Fruit fly (Drosophila melanogaster) whole organism, pupa: ENCODE measurements around the gene CG31016.

ENCODE experiments used
- CG10348 ChIP-seq: fragments of 200-800 bp; sonication (Bioruptor generic); IDR thresholded peaks from 2 replicates; pipeline ENCODE4 v1.3.6; 2022; ENCODE audit warnings: missing biosample characterization, missing genetic modification characterization
- CG12605 ChIP-seq: fragments of 200-800 bp; sonication (Bioruptor generic); IDR thresholded peaks from 2 replicates; pipeline ENCODE4 v1.3.6; 2022; ENCODE audit warnings: missing biosample characterization, missing genetic modification characterization
- CG13204 ChIP-seq: fragments of 200-800 bp; sonication (Bioruptor generic); optimal IDR thresholded peaks from 2 replicates; lab custom pipeline; 2018; ENCODE audit warnings: missing biosample characterization, mild to moderate bottlenecking, missing genetic modification characterization, moderate library complexity
- CG14655 ChIP-seq: fragments of 200-800 bp; sonication (Bioruptor generic); optimal IDR thresholded peaks from 3 replicates; lab custom pipeline; 2017; ENCODE audit warnings: mild to moderate bottlenecking, missing biosample characterization, missing genetic modification reagents, missing genetic modification characterization
- CG15710 ChIP-seq: fragments of 200-800 bp; sonication (Bioruptor generic); optimal IDR thresholded peaks from 2 replicates; lab custom pipeline; 2018; ENCODE audit warnings: missing biosample characterization, mild to moderate bottlenecking, missing genetic modification characterization, moderate library complexity
- CG17806 ChIP-seq: fragments of 200-800 bp; sonication (Bioruptor generic); optimal IDR thresholded peaks from 2 replicates; lab custom pipeline; 2018; ENCODE audit warnings: missing biosample characterization, mild to moderate bottlenecking, missing genetic modification characterization, moderate library complexity
- CG32121 ChIP-seq: fragments of 200-800 bp; sonication (Bioruptor generic); IDR thresholded peaks from 2 replicates; pipeline ENCODE4 v1.3.6; 2022; ENCODE audit warnings: missing biosample characterization, missing genetic modification characterization
- CG34367 ChIP-seq: fragments of 200-800 bp; sonication (Bioruptor generic); optimal IDR thresholded peaks from 2 replicates; lab custom pipeline; 2018; ENCODE audit warnings: missing biosample characterization, mild to moderate bottlenecking, missing genetic modification characterization
- CG4496 ChIP-seq: fragments of 200-800 bp; sonication (Bioruptor generic); IDR thresholded peaks from 3 replicates; pipeline ENCODE4 v1.3.6; 2022; ENCODE audit warnings: missing biosample characterization, missing genetic modification characterization
- CG8159 ChIP-seq: fragments of 200-800 bp; sonication (Bioruptor generic); optimal IDR thresholded peaks from 3 replicates; lab custom pipeline; 2018; ENCODE audit warnings: missing biosample characterization, mild to moderate bottlenecking, missing genetic modification characterization, moderate library complexity
- CG8301 ChIP-seq: fragments of 200-800 bp; sonication (Bioruptor generic); optimal IDR thresholded peaks from 2 replicates; lab custom pipeline; 2018; ENCODE audit warnings: missing biosample characterization, mild to moderate bottlenecking, missing genetic modification characterization
- CG9948 ChIP-seq: fragments of 200-800 bp; sonication (Bioruptor generic); optimal IDR thresholded peaks from 2 replicates; lab custom pipeline; 2018; ENCODE audit warnings: missing biosample characterization, mild to moderate bottlenecking, missing genetic modification characterization, moderate library complexity
- D1 ChIP-seq: fragments of 200-800 bp; sonication (Bioruptor generic); optimal IDR thresholded peaks from 2 replicates; lab custom pipeline; 2018; ENCODE audit warnings: missing biosample characterization, mild to moderate bottlenecking, missing genetic modification characterization, moderate library complexity
- EcR ChIP-seq: fragments of 200-800 bp; sonication (Bioruptor generic); optimal IDR thresholded peaks from 3 replicates; lab custom pipeline; 2019; ENCODE audit warnings: missing biosample characterization, missing genetic modification characterization, mild to moderate bottlenecking, moderate library complexity, missing genetic modification reagents
- Ets98B ChIP-seq: fragments of 200-800 bp; sonication (Bioruptor generic); IDR thresholded peaks from 2 replicates; pipeline ENCODE4 v1.3.6; 2022; ENCODE audit warnings: missing biosample characterization, missing genetic modification characterization
- Pif1A ChIP-seq: fragments of 200-800 bp; sonication (Bioruptor generic); optimal IDR thresholded peaks from 3 replicates; lab custom pipeline; 2016; ENCODE audit warnings: missing biosample characterization, missing genetic modification characterization
- Pif1B ChIP-seq: fragments of 200-800 bp; sonication (Bioruptor generic); optimal IDR thresholded peaks from 3 replicates; lab custom pipeline; 2016; ENCODE audit warnings: missing biosample characterization, missing genetic modification characterization
- Snoo ChIP-seq: fragments of 200-800 bp; sonication (Bioruptor generic); optimal IDR thresholded peaks from 3 replicates; lab custom pipeline; 2017; ENCODE audit warnings: missing biosample characterization, mild to moderate bottlenecking, missing genetic modification characterization, inconsistent platforms
- fd96Ca ChIP-seq: fragments of 200-800 bp; sonication (Bioruptor generic); IDR thresholded peaks from 3 replicates; pipeline ENCODE4 v1.3.6; 2022; ENCODE audit warnings: missing biosample characterization, missing genetic modification characterization
- gl ChIP-seq: fragments of 200-800 bp; sonication (Bioruptor generic); optimal IDR thresholded peaks from 2 replicates; lab custom pipeline; 2018; ENCODE audit warnings: missing biosample characterization, mild to moderate bottlenecking, missing genetic modification characterization
- rn ChIP-seq: fragments of 200-800 bp; sonication (Bioruptor generic); IDR thresholded peaks from 2 replicates; pipeline ENCODE4 v1.3.6; 2022; ENCODE audit warnings: missing biosample characterization, missing genetic modification characterization

The CG31016 gene

DNA sequence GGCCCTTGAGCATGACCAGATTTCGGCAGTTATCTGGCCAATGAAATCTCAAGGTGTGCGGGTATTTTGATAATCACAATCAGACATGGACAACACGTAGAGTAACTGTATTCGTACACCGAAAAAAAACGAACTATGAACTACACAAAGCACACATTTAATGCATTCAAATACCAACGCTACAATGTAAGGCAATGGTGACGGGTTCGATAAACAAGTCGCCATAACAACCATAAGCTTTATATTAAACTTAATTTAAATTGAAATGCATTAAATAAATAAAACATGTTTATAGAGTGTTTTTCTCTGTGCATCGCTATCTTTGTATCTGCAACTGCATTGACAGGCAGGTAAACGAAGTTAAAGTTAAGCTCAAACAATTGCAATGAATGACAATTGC is 15.8 kb upstream of the CG31016 start:
- peak; percentile 19 for TF ChIP-seq CG8159 (tag; lab: Kevin White, UChicago)
- TF ChIP-seq Pif1B (GFP tag; lab: Kevin White, UChicago), result peak; percentile 3
- TF ChIP-seq CG14655 (GFP tag; lab: Kevin White, UChicago), result no peak

DNA sequence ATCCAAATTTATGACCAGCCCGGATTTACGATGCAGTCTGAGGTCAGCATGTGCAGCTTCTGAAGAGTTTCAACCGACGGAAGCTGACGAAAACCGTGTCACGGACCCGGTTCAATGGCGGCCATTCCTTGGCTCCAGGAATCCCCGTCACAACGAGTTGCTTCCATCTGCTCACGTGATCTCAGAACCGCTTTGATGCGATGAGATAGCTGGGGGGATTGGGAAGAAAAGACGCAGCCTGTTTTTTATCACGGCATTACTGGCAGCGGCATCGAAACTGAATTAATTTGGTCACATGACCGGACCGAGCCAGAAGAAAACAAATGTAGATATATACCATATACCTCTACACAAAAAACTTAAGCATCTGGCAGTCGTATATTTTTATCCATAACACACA is 15.1 kb upstream of the CG31016 start:
- no peak for TF ChIP-seq Snoo (tag; lab: Kevin White, UChicago)
- TF ChIP-seq gl, result no peak
- TF ChIP-seq CG4496 (GFP tag; lab: Robert Waterston, UW), result no peak
- TF ChIP-seq D1 (tag; lab: Kevin White, UChicago), result no peak
- TF ChIP-seq CG9948, result no peak
- no peak for TF ChIP-seq fd96Ca (GFP tag; lab: Robert Waterston, UW)
- no peak for TF ChIP-seq CG8159 (tag; lab: Kevin White, UChicago)
- no peak for TF ChIP-seq Ets98B
- no peak for TF ChIP-seq Pif1B (GFP tag; lab: Kevin White, UChicago)
- no peak for TF ChIP-seq rn (GFP tag; lab: Robert Waterston, UW)
- TF ChIP-seq CG17806, result no peak
- TF ChIP-seq CG8301 (tag; lab: Kevin White, UChicago), result no peak
- no peak for TF ChIP-seq CG12605 (GFP tag; lab: Robert Waterston, UW)
- TF ChIP-seq CG32121 (GFP tag; lab: Robert Waterston, UW), result no peak
- TF ChIP-seq, all 21 proteins: peak for 0

DNA sequence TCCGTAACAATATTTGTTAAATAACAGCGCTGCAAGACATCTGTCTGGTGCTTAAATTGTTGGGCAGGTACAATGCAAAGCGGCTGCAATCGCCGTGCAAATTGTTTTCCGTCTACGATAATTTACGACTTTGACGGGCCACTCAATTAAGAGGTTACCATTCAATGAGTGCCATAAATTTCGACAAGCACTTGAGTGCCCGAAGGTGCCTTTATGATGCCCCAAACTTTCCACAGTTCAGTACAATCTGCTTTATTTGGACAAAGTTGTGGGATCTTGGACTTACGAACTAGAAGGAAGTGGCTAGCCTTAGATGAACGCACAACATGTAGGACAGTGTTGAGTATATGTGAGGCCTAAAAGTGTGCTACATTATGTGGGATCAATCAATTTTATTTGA is 13.3 kb upstream of the CG31016 start:
- TF ChIP-seq Pif1B (GFP tag; lab: Kevin White, UChicago) (no peak), gl (no peak), CG15710 (tag; lab: Kevin White, UChicago) (no peak), Pif1A (no peak), D1 (tag; lab: Kevin White, UChicago) (no peak), EcR (GFP tag; lab: Kevin White, UChicago) (no peak), CG17806 (no peak), CG4496 (GFP tag; lab: Robert Waterston, UW) (no peak), CG34367 (tag; lab: Kevin White, UChicago) (no peak), CG13204 (no peak), CG8301 (tag; lab: Kevin White, UChicago) (no peak), CG10348 (GFP tag; lab: Robert Waterston, UW) (no peak), rn (GFP tag; lab: Robert Waterston, UW) (no peak), fd96Ca (GFP tag; lab: Robert Waterston, UW) (no peak), CG9948 (no peak), CG14655 (GFP tag; lab: Kevin White, UChicago) (no peak)
- TF ChIP-seq, all 21 proteins: peak for 0

DNA sequence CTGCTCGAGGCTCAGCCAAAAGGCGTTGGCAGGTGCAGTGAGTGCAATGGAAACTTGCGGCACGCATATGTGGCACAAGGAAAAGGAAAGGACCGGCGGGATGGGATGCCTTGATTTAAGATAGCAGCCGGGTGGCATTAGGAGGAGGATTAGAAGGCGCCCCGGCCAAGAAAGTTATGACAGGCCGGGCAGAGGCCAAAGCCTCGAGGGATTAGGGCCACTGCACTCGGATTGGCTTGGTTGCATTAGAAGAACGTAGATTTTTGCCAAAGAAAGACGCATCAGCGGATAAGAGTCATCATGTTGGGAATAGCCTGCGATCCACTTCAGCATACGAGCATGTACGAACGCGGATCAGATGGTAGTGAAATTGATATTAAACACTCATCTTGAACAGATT is 9.3 kb upstream of the CG31016 start, which contains the start of gene CG31019:
Gene CG31019, plus strand, starts transcription at position 301 of the 400 bp plus-strand sequence.
- TF ChIP-seq rn (GFP tag; lab: Robert Waterston, UW) (no peak), CG12605 (GFP tag; lab: Robert Waterston, UW) (no peak), CG10348 (GFP tag; lab: Robert Waterston, UW) (no peak), CG13204 (no peak), CG4496 (GFP tag; lab: Robert Waterston, UW) (no peak), Snoo (tag; lab: Kevin White, UChicago) (no peak)
- TF ChIP-seq, all 21 proteins: peak for 0

DNA sequence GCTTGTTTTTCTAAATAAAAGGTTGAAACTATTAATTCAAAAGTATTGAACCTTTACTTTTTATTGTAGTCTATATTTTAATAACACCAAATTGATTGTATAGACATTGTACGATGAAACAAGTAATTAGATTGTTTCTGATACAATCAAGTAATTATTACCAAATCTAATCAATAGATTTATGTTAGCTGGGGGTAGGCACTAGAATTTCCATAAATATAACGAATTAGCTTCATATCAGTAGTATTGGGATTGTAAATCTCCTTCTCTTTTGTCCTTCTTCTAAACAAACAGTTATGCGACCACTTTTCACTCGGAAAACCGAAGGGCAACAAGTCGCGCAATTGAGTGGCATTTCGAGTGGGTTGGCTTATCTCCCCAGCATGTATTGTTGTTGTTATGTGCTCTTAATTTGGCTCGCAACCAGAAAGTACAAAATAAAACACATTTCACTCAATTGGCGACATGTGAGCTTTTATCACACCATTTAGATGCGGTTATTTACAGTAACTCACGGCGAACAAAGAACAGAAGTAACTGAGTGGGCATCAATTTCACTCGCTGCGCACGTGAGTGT is 6.5 kb upstream of the CG31016 start:
- TF ChIP-seq CG17806 (no peak), CG12605 (GFP tag; lab: Robert Waterston, UW) (no peak), rn (GFP tag; lab: Robert Waterston, UW) (no peak), D1 (tag; lab: Kevin White, UChicago) (no peak), Ets98B (no peak), gl (no peak), CG4496 (GFP tag; lab: Robert Waterston, UW) (no peak), CG14655 (GFP tag; lab: Kevin White, UChicago) (no peak), fd96Ca (GFP tag; lab: Robert Waterston, UW) (no peak), CG32121 (GFP tag; lab: Robert Waterston, UW) (no peak), CG9948 (no peak)

DNA sequence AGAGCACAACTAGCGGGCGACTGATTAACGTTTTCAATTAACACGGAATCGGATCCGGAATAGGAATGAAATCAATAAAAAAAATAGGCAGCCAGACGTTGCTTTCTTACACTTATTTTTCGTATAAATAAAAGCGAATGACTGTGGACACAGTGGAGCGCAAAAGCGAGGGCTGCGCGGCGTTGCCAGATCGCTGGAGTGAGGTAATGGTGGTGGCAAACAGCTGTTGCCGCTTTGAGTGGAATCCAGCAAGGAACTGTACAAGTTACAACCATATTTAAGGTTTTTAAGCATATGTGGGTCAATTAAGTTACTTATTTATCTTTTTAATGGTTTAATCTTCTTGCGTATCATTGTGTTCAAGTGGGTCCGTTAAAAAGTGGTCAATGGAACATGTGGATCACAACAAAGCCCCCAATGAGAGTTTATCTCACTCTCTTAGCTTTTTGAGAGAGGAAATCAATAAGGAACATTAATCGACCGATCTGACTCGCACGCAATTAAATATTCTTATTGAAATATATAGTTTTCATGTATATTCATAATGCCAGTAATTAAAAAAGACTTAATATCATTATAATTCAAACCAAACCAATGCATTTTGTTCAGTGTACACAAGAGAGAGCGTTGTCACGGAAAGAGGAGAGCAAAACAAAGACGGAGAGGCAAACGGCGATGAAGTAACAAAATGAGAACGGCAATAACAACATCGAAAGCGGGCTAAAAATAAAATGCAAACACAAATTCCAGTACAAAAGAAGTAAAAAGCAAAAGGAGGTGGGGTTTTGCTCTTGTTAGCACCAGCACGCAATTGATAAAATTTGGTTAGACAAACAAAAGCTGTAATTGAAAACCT is 5.6 kb upstream of the CG31016 start:
- peak; percentile 88 for TF ChIP-seq Snoo (tag; lab: Kevin White, UChicago)
- peak; percentile 86 for TF ChIP-seq CG8159 (tag; lab: Kevin White, UChicago)
- peak; percentile 82 for TF ChIP-seq rn (GFP tag; lab: Robert Waterston, UW)
- peak; percentile 97 for TF ChIP-seq Ets98B
- peak; percentile 35 for TF ChIP-seq gl
- TF ChIP-seq CG10348 (GFP tag; lab: Robert Waterston, UW), result 0 out of 2 replicates have a peak, but pooled peaks have one; percentile 15
- TF ChIP-seq CG12605 (GFP tag; lab: Robert Waterston, UW), result peak; percentile 95
- peak; percentile 54 for TF ChIP-seq CG13204
- peak; percentile 78 for TF ChIP-seq CG34367 (tag; lab: Kevin White, UChicago)
- TF ChIP-seq Pif1A, result peak; percentile 94
- TF ChIP-seq CG4496 (GFP tag; lab: Robert Waterston, UW), result peak; percentile 97
- TF ChIP-seq CG8301 (tag; lab: Kevin White, UChicago), result peak; percentile 88
- peak; percentile 92 for TF ChIP-seq Pif1B (GFP tag; lab: Kevin White, UChicago)
- TF ChIP-seq CG17806, result peak; percentile 88
- peak; percentile 96 for TF ChIP-seq CG32121 (GFP tag; lab: Robert Waterston, UW)
- peak; percentile 58 for TF ChIP-seq EcR (GFP tag; lab: Kevin White, UChicago)
- no peak for TF ChIP-seq D1 (tag; lab: Kevin White, UChicago)
- peak; percentile 87 for TF ChIP-seq CG14655 (GFP tag; lab: Kevin White, UChicago)
- TF ChIP-seq fd96Ca (GFP tag; lab: Robert Waterston, UW), result peak; percentile 93
- peak; percentile 83 for TF ChIP-seq CG15710 (tag; lab: Kevin White, UChicago)
- TF ChIP-seq CG9948, result peak; percentile 77
